Fruit fly (Drosophila melanogaster): ENCODE data around the gene heix.

DNA sequence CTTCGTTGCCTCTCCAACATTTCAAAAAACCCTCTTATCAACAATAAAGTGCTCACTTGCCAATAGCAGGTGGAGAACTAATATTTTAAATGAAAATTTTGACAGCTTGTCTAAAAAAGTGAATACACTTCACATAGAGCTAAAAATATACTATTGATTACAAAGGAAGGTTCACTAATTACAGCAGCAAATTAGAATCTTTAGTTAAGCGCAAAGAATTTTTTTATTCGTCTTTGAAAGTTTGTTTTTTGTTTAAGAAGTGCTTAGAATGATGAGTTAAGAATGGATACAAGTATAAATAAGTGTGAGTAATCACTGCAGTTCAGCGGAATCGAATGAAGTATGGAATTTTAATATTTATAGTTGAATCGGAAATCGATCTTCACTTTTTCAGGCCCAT lies 42.6 kb upstream of the heix start, which contains the start of gene CG44405:
- no peak for TF ChIP-seq Crg-1 (GFP tag; optimal IDR thresholded peaks at IDR 0.05)
- no peak for TF ChIP-seq kay (GFP tag; ENCODE audit: borderline replicate concordance)
- no peak for TF ChIP-seq CG1620 (GFP tag; optimal IDR thresholded peaks at IDR 0.05)
- no peak for TF ChIP-seq Clk (GFP tag; optimal IDR thresholded peaks at IDR 0.05)
- TF ChIP-seq Hr96 (GFP tag; optimal IDR thresholded peaks at IDR 0.05): no peak
- no peak for TF ChIP-seq bab1 (GFP tag; optimal IDR thresholded peaks at IDR 0.05)
- no peak for TF ChIP-seq pad (GFP tag; optimal IDR thresholded peaks at IDR 0.05)
- TF ChIP-seq CG12768 (GFP tag; optimal IDR thresholded peaks at IDR 0.05): no peak
